Fruit fly (Drosophila melanogaster): ENCODE results near the gene MED31.

The MED31 gene

dm6 chr3R:4664947-4665346, 23.2 kb downstream of the MED31 start (continued):
- TF ChIP-seq ind (GFP tag; optimal IDR thresholded peaks at IDR 0.05) (peak; percentile 29), run (tag; optimal IDR thresholded peaks at IDR 0.05) (peak; percentile 58), CG17385 (GFP tag; optimal IDR thresholded peaks at IDR 0.05) (no peak), CG5245 (GFP tag; optimal IDR thresholded peaks at IDR 0.05) (peak; percentile 73), oc (tag; optimal IDR thresholded peaks at IDR 0.05) (no peak), CG31224 (GFP tag; IDR thresholded peaks at IDR 0.05) (peak; percentile 41; the same call in 1 of the 2 replicates), CG15601 (tag; optimal IDR thresholded peaks at IDR 0.05) (peak; percentile 48), jumu (GFP tag; optimal IDR thresholded peaks at IDR 0.05) (peak; percentile 77), gsb-n (tag; optimal IDR thresholded peaks at IDR 0.05) (peak; percentile 87), CG1792 (GFP tag; optimal IDR thresholded peaks at IDR 0.05) (peak; percentile 94), D (optimal IDR thresholded peaks at IDR 0.05) (no peak), D (GFP tag; optimal IDR thresholded peaks at IDR 0.05) (peak; percentile 91), CG15011 (GFP tag; optimal IDR thresholded peaks at IDR 0.05) (peak; percentile 83), CG6854 (GFP tag; optimal IDR thresholded peaks at IDR 0.05) (peak; percentile 78), CG7357 (GFP tag; IDR thresholded peaks at IDR 0.05) (no peak), Taf1 (GFP tag; IDR thresholded peaks at IDR 0.05) (no peak), HLH3B (GFP tag; IDR thresholded peaks at IDR 0.05) (peak; percentile 86; the same call in 1 of the 2 replicates), grn (GFP tag; optimal IDR thresholded peaks at IDR 0.05) (peak; percentile 89), fu2 (GFP tag; optimal IDR thresholded peaks at IDR 0.05) (no peak), trh (GFP tag; optimal IDR thresholded peaks at IDR 0.05) (no peak), cad (GFP tag; optimal IDR thresholded peaks at IDR 0.05) (no peak), zen (tag; optimal IDR thresholded peaks at IDR 0.05) (peak; percentile 40), Fer3 (tag; optimal IDR thresholded peaks at IDR 0.05) (peak; percentile 75), Hsf (GFP tag; optimal IDR thresholded peaks at IDR 0.05) (no peak), Elba2 (GFP tag; optimal IDR thresholded peaks at IDR 0.05) (no peak), sug (tag; optimal IDR thresholded peaks at IDR 0.05) (no peak), stc (GFP tag; IDR thresholded peaks at IDR 0.05) (peak; percentile 66), scrt (GFP tag; optimal IDR thresholded peaks at IDR 0.05) (peak; percentile 74), rib (GFP tag; IDR thresholded peaks at IDR 0.05) (peak; percentile 69), Oli (tag; optimal IDR thresholded peaks at IDR 0.05) (no peak), maf-S (GFP tag; optimal IDR thresholded peaks at IDR 0.05) (peak; percentile 71), Fer2 (tag; optimal IDR thresholded peaks at IDR 0.05) (peak; percentile 83), CG4617 (GFP tag; optimal IDR thresholded peaks at IDR 0.05; ENCODE audit: borderline replicate concordance) (no peak), bbx (GFP tag; IDR thresholded peaks at IDR 0.05; ENCODE audit: partially characterized antibody) (no peak), B-H1 (GFP tag; IDR thresholded peaks at IDR 0.05) (peak; percentile 63; the same call in 1 of the 3 replicates), amos (GFP tag; IDR thresholded peaks at IDR 0.05; ENCODE audit: partially characterized antibody) (no peak), D19A (tag; optimal IDR thresholded peaks at IDR 0.05) (peak; percentile 80), bab2 (GFP tag; optimal IDR thresholded peaks at IDR 0.05) (no peak), E2f2 (GFP tag; IDR thresholded peaks at IDR 0.05) (no peak), CG10959 (GFP tag; IDR thresholded peaks at IDR 0.05) (peak; percentile 74), tx (GFP tag; optimal IDR thresholded peaks at IDR 0.05) (no peak), TFAM (GFP tag; optimal IDR thresholded peaks at IDR 0.05) (peak; percentile 78), CG1233 (GFP tag; optimal IDR thresholded peaks at IDR 0.05) (peak; percentile 94), nerfin-1 (tag; optimal IDR thresholded peaks at IDR 0.05) (peak; percentile 90), MESR4 (GFP tag; optimal IDR thresholded peaks at IDR 0.05) (no peak), Antp (GFP tag; optimal IDR thresholded peaks at IDR 0.05) (peak; percentile 73), CG18262 (tag; optimal IDR thresholded peaks at IDR 0.05) (peak; percentile 91), CG3407 (GFP tag; optimal IDR thresholded peaks at IDR 0.05) (peak; percentile 94), Xbp1 (GFP tag; optimal IDR thresholded peaks at IDR 0.05) (no peak), org-1 (GFP tag; optimal IDR thresholded peaks at IDR 0.05) (peak; percentile 83), CG11085 (GFP tag; IDR thresholded peaks at IDR 0.05) (peak; percentile 66; the same call in 1 of the 2 replicates), CkIIα-i1 (GFP tag; IDR thresholded peaks at IDR 0.05) (no peak)
